Worm (Caenorhabditis elegans) whole organism, late embryonic: ENCODE measurements around the gene C11H1.5.

Experiments
- F13H6.1 ChIP-seq: sonication (generic microtip); optimal IDR thresholded peaks from 2 replicates; lab custom pipeline; 2016; ENCODE audit warnings: missing genetic modification characterization, missing compliant biosample characterization
- K02D7.2 ChIP-seq: sonication (generic microtip); optimal IDR thresholded peaks from 2 replicates; lab custom pipeline; 2017; ENCODE audit warnings: mild to moderate bottlenecking, missing genetic modification characterization, missing compliant biosample characterization
- T23F11.4 ChIP-seq: fragments of 200-800 bp; sonication (Bioruptor generic); optimal IDR thresholded peaks from 2 replicates; lab custom pipeline; 2018; ENCODE audit warnings: mild to moderate bottlenecking, missing genetic modification characterization, missing compliant biosample characterization
- Y22D7AL.16 ChIP-seq: sonication (generic microtip); optimal IDR thresholded peaks from 2 replicates; lab custom pipeline; 2016; ENCODE audit warnings: missing genetic modification characterization, missing compliant biosample characterization
- ahr-1 ChIP-seq: sonication (generic microtip); optimal IDR thresholded peaks from 2 replicates; lab custom pipeline; 2016; ENCODE audit warnings: missing genetic modification characterization, missing compliant biosample characterization
- ama-1 ChIP-seq: fragments of 150-350 bp; optimal IDR thresholded peaks from 2 replicates; lab custom pipeline; 2014
- ceh-14 ChIP-seq: sonication (generic microtip); optimal IDR thresholded peaks from 2 replicates; lab custom pipeline; 2016; ENCODE audit warnings: missing genotype, missing genetic modification characterization, missing compliant biosample characterization
- ceh-19 ChIP-seq: fragments of 200-800 bp; sonication (Bioruptor generic); optimal IDR thresholded peaks from 2 replicates; lab custom pipeline; 2018; ENCODE audit warnings: mild to moderate bottlenecking, missing genetic modification characterization, missing compliant biosample characterization
- ceh-2 ChIP-seq: sonication (generic microtip); optimal IDR thresholded peaks from 2 replicates; lab custom pipeline; 2016; ENCODE audit warnings: missing genotype, missing genetic modification characterization, missing compliant biosample characterization
- ceh-22 ChIP-seq: sonication (generic microtip); optimal IDR thresholded peaks from 2 replicates; lab custom pipeline; 2017; ENCODE audit warnings: missing biosample characterization, missing genetic modification characterization
- ceh-24 ChIP-seq: sonication (generic microtip); optimal IDR thresholded peaks from 2 replicates; lab custom pipeline; 2016; ENCODE audit warnings: mild to moderate bottlenecking, missing genetic modification characterization, missing compliant biosample characterization
- ceh-30 ChIP-seq: fragments of 150-350 bp; optimal IDR thresholded peaks from 2 replicates; lab custom pipeline; 2014; ENCODE audit warnings: missing biosample characterization, missing genetic modification characterization
- ceh-31 ChIP-seq: sonication (generic microtip); optimal IDR thresholded peaks from 2 replicates; lab custom pipeline; 2016; ENCODE audit warnings: missing genetic modification characterization, missing compliant biosample characterization
- ceh-34 ChIP-seq: sonication (generic microtip); optimal IDR thresholded peaks from 2 replicates; lab custom pipeline; 2016; ENCODE audit warnings: mild to moderate bottlenecking, missing genetic modification characterization, missing compliant biosample characterization
- ceh-45 ChIP-seq: fragments of 200-800 bp; sonication (Bioruptor generic); IDR thresholded peaks from 2 replicates; pipeline ENCODE4 v1.3.6; 2022; ENCODE audit warnings: missing genetic modification reagents, missing genetic modification characterization, missing compliant biosample characterization
- ceh-6 ChIP-seq: fragments of 200-800 bp; sonication (Bioruptor generic); optimal IDR thresholded peaks from 2 replicates; lab custom pipeline; 2018; ENCODE audit warnings: mild to moderate bottlenecking, missing genetic modification characterization, missing compliant biosample characterization
- che-1 ChIP-seq: sonication (generic microtip); optimal IDR thresholded peaks from 2 replicates; lab custom pipeline; 2016; ENCODE audit warnings: mild to moderate bottlenecking, missing genetic modification characterization, missing compliant biosample characterization
- dve-1 ChIP-seq: sonication (generic microtip); optimal IDR thresholded peaks from 2 replicates; lab custom pipeline; 2017; ENCODE audit warnings: antibody characterized with exemption, mild to moderate bottlenecking, missing genetic modification characterization, missing compliant biosample characterization
- elt-2 ChIP-seq: sonication (generic microtip); optimal IDR thresholded peaks from 2 replicates; lab custom pipeline; 2016; ENCODE audit warnings: missing genetic modification reagents, missing genetic modification characterization, missing compliant biosample characterization
- ets-4 ChIP-seq: sonication (generic microtip); optimal IDR thresholded peaks from 2 replicates; lab custom pipeline; 2016; ENCODE audit warnings: missing genetic modification characterization, missing compliant biosample characterization
- eyg-1 ChIP-seq: sonication (generic microtip); optimal IDR thresholded peaks from 2 replicates; lab custom pipeline; 2016; ENCODE audit warnings: missing genotype, missing genetic modification characterization, missing compliant biosample characterization
- fkh-6 ChIP-seq: sonication (generic microtip); optimal IDR thresholded peaks from 2 replicates; lab custom pipeline; 2016; ENCODE audit warnings: missing genetic modification characterization, missing compliant biosample characterization
- hlh-13 ChIP-seq: fragments of 200-800 bp; sonication (Bioruptor generic); optimal IDR thresholded peaks from 2 replicates; lab custom pipeline; 2018; ENCODE audit warnings: mild to moderate bottlenecking, missing genetic modification characterization, missing compliant biosample characterization
- hlh-15 ChIP-seq: sonication (generic microtip); optimal IDR thresholded peaks from 2 replicates; lab custom pipeline; 2016; ENCODE audit warnings: missing genetic modification characterization, missing compliant biosample characterization
- hlh-30 ChIP-seq: sonication (generic microtip); optimal IDR thresholded peaks from 2 replicates; lab custom pipeline; 2017; ENCODE audit warnings: antibody characterized with exemption, missing genetic modification characterization, missing compliant biosample characterization; ENCODE audit not compliant: insufficient read depth
- lin-11 ChIP-seq: fragments of 200-800 bp; sonication (Bioruptor generic); optimal IDR thresholded peaks from 2 replicates; lab custom pipeline; 2018; ENCODE audit warnings: mild to moderate bottlenecking, missing genetic modification characterization, missing compliant biosample characterization
- madf-2 ChIP-seq: sonication (generic microtip); optimal IDR thresholded peaks from 2 replicates; lab custom pipeline; 2017; ENCODE audit warnings: missing genetic modification characterization, missing compliant biosample characterization
- nhr-11 ChIP-seq: fragments of 150-350 bp; optimal IDR thresholded peaks from 2 replicates; lab custom pipeline; 2014; ENCODE audit warnings: missing biosample characterization, missing genetic modification characterization
- nhr-232 ChIP-seq: sonication (generic microtip); optimal IDR thresholded peaks from 2 replicates; lab custom pipeline; 2016; ENCODE audit warnings: missing genetic modification characterization, missing compliant biosample characterization
- npax-4 ChIP-seq: sonication (generic microtip); optimal IDR thresholded peaks from 2 replicates; lab custom pipeline; 2016; ENCODE audit warnings: missing genetic modification characterization, missing compliant biosample characterization
- pag-3 ChIP-seq: sonication (generic microtip); optimal IDR thresholded peaks from 2 replicates; lab custom pipeline; 2016; ENCODE audit warnings: missing compliant biosample characterization, missing genetic modification characterization, borderline replicate concordance
- pat-9 ChIP-seq: fragments of 200-800 bp; sonication (Bioruptor generic); optimal IDR thresholded peaks from 2 replicates; lab custom pipeline; 2018; ENCODE audit warnings: mild to moderate bottlenecking, missing genetic modification characterization, moderate library complexity, missing compliant biosample characterization
- pax-1 ChIP-seq: fragments of 150-350 bp; optimal IDR thresholded peaks from 2 replicates; lab custom pipeline; 2014; ENCODE audit warnings: missing biosample characterization, missing genetic modification characterization
- pqm-1 ChIP-seq: sonication (generic microtip); optimal IDR thresholded peaks from 2 replicates; lab custom pipeline; 2016; ENCODE audit warnings: missing genetic modification characterization, missing compliant biosample characterization
- rnt-1 ChIP-seq: sonication (generic microtip); optimal IDR thresholded peaks from 2 replicates; lab custom pipeline; 2016; ENCODE audit warnings: missing genetic modification characterization, missing compliant biosample characterization
- sdc-2 ChIP-seq: sonication (generic microtip); optimal IDR thresholded peaks from 2 replicates; lab custom pipeline; 2016; ENCODE audit warnings: missing genotype, missing genetic modification characterization, missing compliant biosample characterization
- sox-4 ChIP-seq: sonication (generic microtip); optimal IDR thresholded peaks from 2 replicates; lab custom pipeline; 2017; ENCODE audit warnings: mild to moderate bottlenecking, missing genetic modification characterization, inconsistent platforms, missing compliant biosample characterization
- syd-9 ChIP-seq: sonication (generic microtip); optimal IDR thresholded peaks from 2 replicates; lab custom pipeline; 2016; ENCODE audit warnings: mild to moderate bottlenecking, missing genetic modification characterization, moderate library complexity, missing compliant biosample characterization
- unc-42 ChIP-seq: sonication (generic microtip); optimal IDR thresholded peaks from 2 replicates; lab custom pipeline; 2016; ENCODE audit warnings: missing genotype, missing genetic modification characterization, missing compliant biosample characterization
- unc-55 ChIP-seq: sonication (generic microtip); optimal IDR thresholded peaks from 2 replicates; lab custom pipeline; 2017; ENCODE audit warnings: missing biosample characterization, missing genetic modification reagents, missing genetic modification characterization
- unc-86 ChIP-seq: sonication (generic microtip); optimal IDR thresholded peaks from 2 replicates; lab custom pipeline; 2016; ENCODE audit warnings: missing genetic modification characterization, missing compliant biosample characterization
- ztf-16 ChIP-seq: sonication (generic microtip); optimal IDR thresholded peaks from 2 replicates; lab custom pipeline; 2017; ENCODE audit warnings: missing genetic modification characterization, missing compliant biosample characterization

C11H1.5 gene

ce11 chrX:14303078-14303477, at the start of gene C11H1.5:
TSS of gene C11H1.5 (minus strand) at chrX:14303178.
- TF ChIP-seq unc-86 (tag; lab: Kevin White, UChicago): no peak
- no peak for TF ChIP-seq Y22D7AL.16 (tag; lab: Kevin White, UChicago)
- TF ChIP-seq syd-9: no peak
- no peak for TF ChIP-seq eyg-1 (tag; lab: Kevin White, UChicago)
- TF ChIP-seq hlh-30 (tag; lab: Kevin White, UChicago): no peak
- TF ChIP-seq ceh-45 (GFP tag; lab: Robert Waterston, UW): no peak
- TF ChIP-seq ets-4 (tag; lab: Kevin White, UChicago): no peak
- TF ChIP-seq pax-1 (tag; lab: Kevin White, UChicago): no peak
- TF ChIP-seq nhr-232 (tag; lab: Kevin White, UChicago): no peak
- TF ChIP-seq ceh-22 (tag; lab: Kevin White, UChicago): no peak
- no peak for TF ChIP-seq pqm-1
- no peak for TF ChIP-seq npax-4 (tag; lab: Kevin White, UChicago)
- TF ChIP-seq F13H6.1 (tag; lab: Kevin White, UChicago): no peak
- no peak for TF ChIP-seq unc-55 (GFP tag; lab: Kevin White, UChicago)
- no peak for TF ChIP-seq ama-1 (lab: Kevin White, UChicago)
- no peak for TF ChIP-seq dve-1 (tag; lab: Kevin White, UChicago)
- no peak for TF ChIP-seq pag-3
- TF ChIP-seq ztf-16: no peak
- no peak for TF ChIP-seq sdc-2 (tag; lab: Kevin White, UChicago)
- no peak for TF ChIP-seq pat-9

DNA sequence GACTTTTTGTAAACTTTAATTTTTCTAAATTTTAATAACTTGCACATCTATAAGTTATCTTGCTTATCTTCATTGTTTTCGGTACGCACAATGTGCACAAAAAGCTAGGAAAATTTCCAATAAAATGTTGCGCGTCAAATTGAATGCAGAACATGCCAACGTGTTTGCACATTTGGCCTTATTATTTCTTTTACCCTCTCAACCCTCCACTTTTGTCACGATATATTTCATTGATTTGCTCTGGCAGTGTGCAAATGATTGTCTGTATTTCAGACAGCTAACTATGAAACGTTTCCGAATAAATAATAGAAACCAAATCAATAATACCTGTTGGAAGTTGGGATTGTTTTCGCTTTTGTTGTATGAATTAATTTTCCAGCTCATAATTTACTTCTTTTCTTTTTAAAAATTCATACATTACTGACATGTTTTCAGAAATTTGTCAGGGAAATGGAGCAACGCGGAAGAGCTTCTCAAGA, 46.8 kb upstream of the C11H1.5 start, which contains the start of gene wdr-5.2:
Gene wdr-5.2 (plus strand): TSS at position 429 of the 479 bp plus-strand sequence.
- no peak for TF ChIP-seq rnt-1 (tag; lab: Kevin White, UChicago)
- TF ChIP-seq ceh-31 (tag; lab: Kevin White, UChicago): no peak
- TF ChIP-seq ceh-34 (tag; lab: Kevin White, UChicago): no peak
- TF ChIP-seq madf-2: no peak
- TF ChIP-seq elt-2 (tag; lab: Kevin White, UChicago): no peak
- TF ChIP-seq nhr-11 (tag; lab: Kevin White, UChicago): no peak
- TF ChIP-seq ceh-6: no peak
- no peak for TF ChIP-seq ets-4 (tag; lab: Kevin White, UChicago)
- no peak for TF ChIP-seq che-1 (tag; lab: Kevin White, UChicago)
- TF ChIP-seq ahr-1: no peak
- TF ChIP-seq syd-9: no peak
- no peak for TF ChIP-seq hlh-13 (GFP tag; lab: Kevin White, UChicago)

ce11 chrX:14347573-14347972, 44.6 kb upstream of the C11H1.5 start, which contains the start of gene K04G11.3:
TSS of gene K04G11.3 (minus strand) at chrX:14347673.
- TF ChIP-seq che-1 (tag; lab: Kevin White, UChicago): no peak
- no peak for TF ChIP-seq ceh-30
- no peak for TF ChIP-seq lin-11 (tag; lab: Kevin White, UChicago)
- no peak for TF ChIP-seq unc-42 (tag; lab: Kevin White, UChicago)
- TF ChIP-seq ets-4 (tag; lab: Kevin White, UChicago): no peak
- TF ChIP-seq K02D7.2 (tag; lab: Kevin White, UChicago): no peak
- TF ChIP-seq hlh-15: no peak
- no peak for TF ChIP-seq ceh-24 (tag; lab: Kevin White, UChicago)
- TF ChIP-seq ceh-31 (tag; lab: Kevin White, UChicago): no peak
- TF ChIP-seq pag-3: no peak
- TF ChIP-seq fkh-6 (tag; lab: Kevin White, UChicago): no peak
- TF ChIP-seq T23F11.4: no peak
- no peak for TF ChIP-seq ceh-2 (tag; lab: Kevin White, UChicago)
- no peak for TF ChIP-seq dve-1 (tag; lab: Kevin White, UChicago)
- no peak for TF ChIP-seq ceh-14 (tag; lab: Kevin White, UChicago)
- no peak for TF ChIP-seq ceh-19
- no peak for TF ChIP-seq nhr-232 (tag; lab: Kevin White, UChicago)
- TF ChIP-seq sox-4 (tag; lab: Kevin White, UChicago): no peak
- TF ChIP-seq F13H6.1 (tag; lab: Kevin White, UChicago): no peak
